Fruit fly (Drosophila melanogaster) whole organism, larva: ENCODE data around the gene dpr15.

Experiments
- noc ChIP-seq: fragments of 200-800 bp; sonication (Bioruptor generic); optimal IDR thresholded peaks from 3 replicates; lab custom pipeline; 2019; ENCODE audit warnings: missing biosample characterization, mild to moderate bottlenecking, missing genetic modification characterization, moderate library complexity

The dpr15 gene

dm6 chr3R:12158495-12158894, at the start of gene dpr15:
Gene dpr15, minus strand, starts transcription at chr3R:12158595.
- TF ChIP-seq noc (tag; lab: Kevin White, UChicago): no peak

- TF ChIP-seq noc (tag; lab: Kevin White, UChicago): no peak
Measured at dm6 chr3R:12197641-12198040, 39.2 kb upstream of the dpr15 start, which contains the start of gene Adk1. Gene Adk1, plus strand, starts transcription at chr3R:12197941.

- no peak for TF ChIP-seq noc (tag; lab: Kevin White, UChicago)
Measured at dm6 chr3R:12196100-12196499, 37.7 kb upstream of the dpr15 start.

dm6 chr3R:12194911-12195310, 36.5 kb upstream of the dpr15 start, which contains the start of the genes eIF3d2 and CG43450:
Gene eIF3d2, minus strand, starts transcription at chr3R:12195011.
Gene CG43450, plus strand, starts transcription at chr3R:12195294.
- TF ChIP-seq noc (tag; lab: Kevin White, UChicago): no peak

dm6 chr3R:12185615-12186014, 27.2 kb upstream of the dpr15 start:
- no peak for TF ChIP-seq noc (tag; lab: Kevin White, UChicago)

- TF ChIP-seq noc (tag; lab: Kevin White, UChicago): no peak
Measured at dm6 chr3R:12168348-12168747, 10.0 kb upstream of the dpr15 start.

dm6 chr3R:12166086-12166485, 7.7 kb upstream of the dpr15 start, which contains the start of gene Cpn:
Gene Cpn, minus strand, starts transcription at chr3R:12166186.
- TF ChIP-seq noc (tag; lab: Kevin White, UChicago): no peak

dm6 chr3R:12128151-12128970, 30.0 kb downstream of the dpr15 start, which contains the start of gene CG4702:
Gene CG4702, minus strand, starts transcription at chr3R:12128201.
- TF ChIP-seq noc (tag; lab: Kevin White, UChicago): no peak

- no peak for TF ChIP-seq noc (tag; lab: Kevin White, UChicago)
Measured at dm6 chr3R:12125431-12126027, 32.9 kb downstream of the dpr15 start.

- no peak for TF ChIP-seq noc (tag; lab: Kevin White, UChicago)
Measured at dm6 chr3R:12124843-12125242, 33.6 kb downstream of the dpr15 start.

- TF ChIP-seq noc (tag; lab: Kevin White, UChicago): no peak
Measured at dm6 chr3R:12121161-12121560, 37.2 kb downstream of the dpr15 start.

dm6 chr3R:12113700-12114099, 44.7 kb downstream of the dpr15 start:
- no peak for TF ChIP-seq noc (tag; lab: Kevin White, UChicago)

dm6 chr3R:12094588-12094987, 63.8 kb downstream of the dpr15 start, which contains the start of gene dpr17:
Gene dpr17, plus strand, starts transcription at chr3R:12094876.
- TF ChIP-seq noc (tag; lab: Kevin White, UChicago): no peak

dm6 chr3R:12090549-12090948, 67.8 kb downstream of the dpr15 start, which contains the start of gene ATP8B:
Gene ATP8B, minus strand, starts transcription at chr3R:12090612.
- TF ChIP-seq noc (tag; lab: Kevin White, UChicago): no peak
